Fruit fly (Drosophila melanogaster): Measurements from ENCODE around the gene CG32641.
A peak's percentile ranks its signal among the peaks of the same experiment; 100 is the strongest.

CG32641 gene

dm6 chrX:13135702-13136101 is 48.6 kb upstream of the CG32641 start (continued):
- TF ChIP-seq CG7271 (tag; optimal IDR thresholded peaks at IDR 0.05) = no peak
- peak; percentile 54; the same call in 1 of the 3 replicates for TF ChIP-seq CG11695 (GFP tag; IDR thresholded peaks at IDR 0.05)
- no peak for TF ChIP-seq Ets97D (GFP tag; optimal IDR thresholded peaks at IDR 0.05)
- TF ChIP-seq CG17612 (GFP tag; IDR thresholded peaks at IDR 0.05) = no peak
- no peak for TF ChIP-seq gsb-n (tag; optimal IDR thresholded peaks at IDR 0.05)
- TF ChIP-seq CG9797 (GFP tag; optimal IDR thresholded peaks at IDR 0.05) = no peak
- TF ChIP-seq Dip2 (GFP tag; IDR thresholded peaks at IDR 0.05) = no peak
- TF ChIP-seq CG14667 (GFP tag; IDR thresholded peaks at IDR 0.05) = no peak
- no peak for TF ChIP-seq Lim3 (GFP tag; IDR thresholded peaks at IDR 0.05)
- 0 out of 2 replicates have a peak, but pooled peaks have one; percentile 33 for TF ChIP-seq Doc2 (GFP tag; IDR thresholded peaks at IDR 0.05)
- TF ChIP-seq ab (GFP tag; optimal IDR thresholded peaks at IDR 0.05) = no peak
- TF ChIP-seq hbn (GFP tag; IDR thresholded peaks at IDR 0.05; ENCODE audit: partially characterized antibody) = no peak
- no peak for TF ChIP-seq CG7357 (GFP tag; IDR thresholded peaks at IDR 0.05)
- peak; percentile 20 for TF ChIP-seq zen (tag; optimal IDR thresholded peaks at IDR 0.05)
- TF ChIP-seq eve (GFP tag; optimal IDR thresholded peaks at IDR 0.05) = peak in 1 of 2 experiments; percentile 86
- peak; percentile 29 for TF ChIP-seq CG12155 (GFP tag; optimal IDR thresholded peaks at IDR 0.05)
- peak; percentile 31 for TF ChIP-seq CG17829 (tag; optimal IDR thresholded peaks at IDR 0.05)
- peak; percentile 86 for TF ChIP-seq Ets65A (GFP tag)
- peak; percentile 62 for TF ChIP-seq CG7839 (tag; optimal IDR thresholded peaks at IDR 0.05)
- no peak for TF ChIP-seq cad (GFP tag; optimal IDR thresholded peaks at IDR 0.05)
- no peak for TF ChIP-seq Hr39 (optimal IDR thresholded peaks at IDR 0.05)
- no peak for TF ChIP-seq Sin3A (optimal IDR thresholded peaks at IDR 0.05)
- no peak for TF ChIP-seq CG30020 (tag; optimal IDR thresholded peaks at IDR 0.05)
- TF ChIP-seq CG31388 (GFP tag; optimal IDR thresholded peaks at IDR 0.05) = no peak
- TF ChIP-seq Sry-δ (GFP tag; optimal IDR thresholded peaks at IDR 0.05) = peak; percentile 8
- TF ChIP-seq CG43689 (GFP tag; IDR thresholded peaks at IDR 0.05) = peak; percentile 54; the same call in 1 of the 2 replicates
- TF ChIP-seq fu2 (GFP tag; optimal IDR thresholded peaks at IDR 0.05) = peak; percentile 5
- no peak for TF ChIP-seq CkIIα-i1 (GFP tag; IDR thresholded peaks at IDR 0.05)
- peak; percentile 45; the same call in 1 of the 3 replicates for TF ChIP-seq so (GFP tag; IDR thresholded peaks at IDR 0.05)
- no peak for TF ChIP-seq CG10431 (GFP tag; optimal IDR thresholded peaks at IDR 0.05)
- peak; percentile 48; the same call in 1 of the 2 replicates for TF ChIP-seq dati (GFP tag; IDR thresholded peaks at IDR 0.05)
- TF ChIP-seq CG33557 (GFP tag; optimal IDR thresholded peaks at IDR 0.05) = no peak
- TF ChIP-seq CG7928 (GFP tag; optimal IDR thresholded peaks at IDR 0.05) = no peak
- TF ChIP-seq CG17385 (GFP tag; optimal IDR thresholded peaks at IDR 0.05) = peak; percentile 60
- no peak for TF ChIP-seq her (GFP tag; optimal IDR thresholded peaks at IDR 0.05)
- TF ChIP-seq wdn (GFP tag; IDR thresholded peaks at IDR 0.05) = 0 out of 2 replicates have a peak, but pooled peaks have one; percentile 8
- no peak for TF ChIP-seq Trl (optimal IDR thresholded peaks at IDR 0.05)
- TF ChIP-seq Trl (GFP tag; optimal IDR thresholded peaks at IDR 0.05) = no peak
- peak; percentile 17 for TF ChIP-seq CG12744 (GFP tag; optimal IDR thresholded peaks at IDR 0.05)
- no peak for TF ChIP-seq ham (GFP tag; IDR thresholded peaks at IDR 0.05)
- peak; percentile 85 for TF ChIP-seq Sox102F (GFP tag; optimal IDR thresholded peaks at IDR 0.05)
- TF ChIP-seq cg (GFP tag; optimal IDR thresholded peaks at IDR 0.05) = no peak
- TF ChIP-seq Jarid2 (GFP tag; optimal IDR thresholded peaks at IDR 0.05) = no peak
- no peak for TF ChIP-seq emc (GFP tag; optimal IDR thresholded peaks at IDR 0.05)
- TF ChIP-seq tio (GFP tag; optimal IDR thresholded peaks at IDR 0.05) = peak; percentile 27
- TF ChIP-seq CG15696 (tag; optimal IDR thresholded peaks at IDR 0.05) = no peak
- TF ChIP-seq dysf (GFP tag; IDR thresholded peaks at IDR 0.05) = peak; percentile 61
- no peak for TF ChIP-seq CG15073 (GFP tag; optimal IDR thresholded peaks at IDR 0.05)
- no peak; the same call in 1 of the 2 replicates for TF ChIP-seq chm (GFP tag; IDR thresholded peaks at IDR 0.05)
- TF ChIP-seq caup (GFP tag; optimal IDR thresholded peaks at IDR 0.05; ENCODE audit: severe bottlenecking) = peak; percentile 20
- peak; percentile 9 for TF ChIP-seq CG18619 (GFP tag; optimal IDR thresholded peaks at IDR 0.05)
- peak; percentile 53 for TF ChIP-seq CG14441 (GFP tag; IDR thresholded peaks at IDR 0.05)
- TF ChIP-seq jigr1 (GFP tag; IDR thresholded peaks at IDR 0.05) = no peak

Measured in whole organism, embryonic.